Fruit fly (Drosophila melanogaster): ENCODE data around the gene CG32270.

CG32270 gene

dm6 chr3L:3248714-3249663 lies 40.2 kb upstream of the CG32270 start (continued):
- TF ChIP-seq CG3995 (GFP tag; optimal IDR thresholded peaks at IDR 0.05): no peak
- no peak for TF ChIP-seq CG18764 (GFP tag; optimal IDR thresholded peaks at IDR 0.05)
- TF ChIP-seq bcd (GFP tag; optimal IDR thresholded peaks at IDR 0.05): peak; percentile 43
- TF ChIP-seq CG15696 (tag; optimal IDR thresholded peaks at IDR 0.05): no peak
- no peak for TF ChIP-seq gsb-n (tag; optimal IDR thresholded peaks at IDR 0.05)
- no peak for TF ChIP-seq sim (GFP tag; IDR thresholded peaks at IDR 0.05)
- TF ChIP-seq cg (GFP tag; optimal IDR thresholded peaks at IDR 0.05): peak; percentile 61
- TF ChIP-seq HLH54F (GFP tag; optimal IDR thresholded peaks at IDR 0.05): peak; percentile 23
- no peak for TF ChIP-seq CG1647 (GFP tag; optimal IDR thresholded peaks at IDR 0.05)
- TF ChIP-seq CG15073 (GFP tag; optimal IDR thresholded peaks at IDR 0.05): peak; percentile 5
- TF ChIP-seq CG3065 (GFP tag; optimal IDR thresholded peaks at IDR 0.05): no peak
- no peak for TF ChIP-seq CG3163 (GFP tag; optimal IDR thresholded peaks at IDR 0.05)
- no peak for TF ChIP-seq sr (GFP tag; IDR thresholded peaks at IDR 0.05)
- peak; percentile 29 for TF ChIP-seq Atf-2 (GFP tag; optimal IDR thresholded peaks at IDR 0.05)
- TF ChIP-seq wdn (GFP tag; IDR thresholded peaks at IDR 0.05): no peak
- no peak for TF ChIP-seq CkIIα-i1 (GFP tag; IDR thresholded peaks at IDR 0.05)
- TF ChIP-seq CHES-1-like (GFP tag; optimal IDR thresholded peaks at IDR 0.05): no peak
- no peak for TF ChIP-seq Lhr (GFP tag; optimal IDR thresholded peaks at IDR 0.05)
- TF ChIP-seq ro (GFP tag; IDR thresholded peaks at IDR 0.05): no peak
- peak in 1 of 2 experiments; percentile 19 for TF ChIP-seq Pdp1 (GFP tag; optimal IDR thresholded peaks at IDR 0.05)
- no peak for TF ChIP-seq BtbVII (GFP tag; optimal IDR thresholded peaks at IDR 0.05)
- no peak for TF ChIP-seq Lim3 (GFP tag; IDR thresholded peaks at IDR 0.05)
- TF ChIP-seq Camta (GFP tag; optimal IDR thresholded peaks at IDR 0.05): no peak
- TF ChIP-seq sna (GFP tag; IDR thresholded peaks at IDR 0.05; ENCODE audit: partially characterized antibody): no peak
- TF ChIP-seq E2f2 (GFP tag; IDR thresholded peaks at IDR 0.05): peak; percentile 15; the same call in 1 of the 2 replicates
- TF ChIP-seq chif (GFP tag; optimal IDR thresholded peaks at IDR 0.05): peak; percentile 29 to 58
- TF ChIP-seq ab (GFP tag; optimal IDR thresholded peaks at IDR 0.05): no peak
- no peak for TF ChIP-seq run (tag; optimal IDR thresholded peaks at IDR 0.05)
- no peak for TF ChIP-seq Dref (GFP tag; IDR thresholded peaks at IDR 0.05)
- TF ChIP-seq sob (GFP tag; IDR thresholded peaks at IDR 0.05): no peak
- TF ChIP-seq pb (GFP tag; optimal IDR thresholded peaks at IDR 0.05): no peak
- peak; percentile 55 for TF ChIP-seq CG15269 (tag; optimal IDR thresholded peaks at IDR 0.05)
- TF ChIP-seq ato (GFP tag; IDR thresholded peaks at IDR 0.05; ENCODE audit: partially characterized antibody): no peak
- TF ChIP-seq dmrt11E (tag; optimal IDR thresholded peaks at IDR 0.05): no peak
- TF ChIP-seq Hsf (GFP tag; optimal IDR thresholded peaks at IDR 0.05): peak; percentile 40
- no peak for TF ChIP-seq CG10462 (GFP tag; optimal IDR thresholded peaks at IDR 0.05)
- TF ChIP-seq CG1024 (GFP tag; IDR thresholded peaks at IDR 0.05): 0 out of 2 replicates have a peak, but pooled peaks have one; percentile 22
- TF ChIP-seq fd3F (GFP tag; optimal IDR thresholded peaks at IDR 0.05): no peak
- peak in 1 of 2 experiments; percentile 53 for TF ChIP-seq dpn (GFP tag; optimal IDR thresholded peaks at IDR 0.05)
- peak; percentile 12; the same call in 1 of the 2 replicates for TF ChIP-seq stc (GFP tag; IDR thresholded peaks at IDR 0.05)
- TF ChIP-seq CG7839 (tag; optimal IDR thresholded peaks at IDR 0.05): peak; percentile 53
- TF ChIP-seq CG31388 (GFP tag; optimal IDR thresholded peaks at IDR 0.05): no peak
- no peak for TF ChIP-seq CG4328 (GFP tag; optimal IDR thresholded peaks at IDR 0.05)
- TF ChIP-seq wek (GFP tag; optimal IDR thresholded peaks at IDR 0.05): no peak
- no peak for TF ChIP-seq CG3407 (GFP tag; optimal IDR thresholded peaks at IDR 0.05)
- TF ChIP-seq Hmr (GFP tag; optimal IDR thresholded peaks at IDR 0.05): no peak
- no peak for TF ChIP-seq CG2129 (GFP tag; IDR thresholded peaks at IDR 0.05; ENCODE audit: partially characterized antibody)
- no peak for TF ChIP-seq CG17912 (GFP tag; optimal IDR thresholded peaks at IDR 0.05)
- TF ChIP-seq otp (GFP tag; IDR thresholded peaks at IDR 0.05): no peak
